Fruit fly (Drosophila melanogaster) whole organism, adult: ENCODE data around the gene CG31538.
A peak's percentile ranks its signal among the peaks of the same experiment; 100 is the strongest.

Experiments used
- CG11617 ChIP-seq: fragments of 200-800 bp; sonication (Bioruptor generic); optimal IDR thresholded peaks from 2 replicates; lab custom pipeline; 2017; ENCODE audit warnings: mild to moderate bottlenecking, missing biosample characterization, missing genetic modification reagents, missing genetic modification characterization
- CG12768 ChIP-seq: fragments of 200-800 bp; sonication (Bioruptor generic); optimal IDR thresholded peaks from 2 replicates; lab custom pipeline; 2017; ENCODE audit warnings: missing biosample characterization, missing genetic modification characterization, mild to moderate bottlenecking, moderate library complexity, missing genetic modification reagents
- CG14711 ChIP-seq: fragments of 200-800 bp; sonication (Bioruptor generic); optimal IDR thresholded peaks from 2 replicates; lab custom pipeline; 2018; ENCODE audit warnings: missing biosample characterization, mild to moderate bottlenecking, missing genetic modification characterization, moderate library complexity
- CG1620 ChIP-seq: fragments of 200-800 bp; sonication (Bioruptor generic); optimal IDR thresholded peaks from 2 replicates; lab custom pipeline; 2016; ENCODE audit warnings: missing biosample characterization, missing genetic modification characterization
- CG33017 ChIP-seq: fragments of 200-800 bp; sonication (Bioruptor generic); optimal IDR thresholded peaks from 2 replicates; lab custom pipeline; 2018; ENCODE audit warnings: missing biosample characterization, mild to moderate bottlenecking, missing genetic modification characterization, moderate library complexity
- CG5204 ChIP-seq: fragments of 200-800 bp; sonication (Bioruptor generic); optimal IDR thresholded peaks from 2 replicates; lab custom pipeline; 2016; ENCODE audit warnings: missing biosample characterization, missing genetic modification characterization
- CG7045 ChIP-seq: fragments of 200-800 bp; sonication (Bioruptor generic); optimal IDR thresholded peaks from 2 replicates; lab custom pipeline; 2017; ENCODE audit warnings: missing biosample characterization, mild to moderate bottlenecking, missing genetic modification characterization
- CG7101 ChIP-seq: fragments of 200-800 bp; sonication (Bioruptor generic); optimal IDR thresholded peaks from 2 replicates; lab custom pipeline; 2018; ENCODE audit warnings: missing biosample characterization, mild to moderate bottlenecking, missing genetic modification characterization, moderate library complexity
- Clk ChIP-seq: fragments of 200-800 bp; sonication (Bioruptor generic); optimal IDR thresholded peaks from 2 replicates; lab custom pipeline; 2017; ENCODE audit warnings: missing biosample characterization, missing genetic modification characterization
- Crg-1 ChIP-seq: fragments of 200-800 bp; sonication (Bioruptor generic); optimal IDR thresholded peaks from 2 replicates; lab custom pipeline; 2016; ENCODE audit warnings: missing biosample characterization, missing genetic modification characterization
- Hr96 ChIP-seq: fragments of 200-800 bp; sonication (Bioruptor generic); optimal IDR thresholded peaks from 2 replicates; lab custom pipeline; 2016; ENCODE audit warnings: missing biosample characterization, missing genetic modification characterization
- Mnt ChIP-seq: fragments of 200-800 bp; sonication (Bioruptor generic); optimal IDR thresholded peaks from 2 replicates; lab custom pipeline; 2016; ENCODE audit warnings: missing biosample characterization, mild to moderate bottlenecking, missing genetic modification characterization
- bab1 ChIP-seq: fragments of 200-800 bp; sonication (Bioruptor generic); optimal IDR thresholded peaks from 3 replicates; lab custom pipeline; 2019; ENCODE audit warnings: missing biosample characterization, mild to moderate bottlenecking, missing genetic modification characterization, moderate library complexity
- cic ChIP-seq: fragments of 200-800 bp; sonication (Bioruptor generic); optimal IDR thresholded peaks from 2 replicates; lab custom pipeline; 2017; ENCODE audit warnings: missing biosample characterization, mild to moderate bottlenecking, missing genetic modification characterization, moderate library complexity
- cnc ChIP-seq, 2 experiments: fragments of >200 bp; optimal IDR thresholded peaks; 2 replicates each; lab custom pipeline; 2017
- kay ChIP-seq: fragments of 200-800 bp; sonication (Bioruptor generic); peaks from one replicate; lab custom pipeline; 2016; ENCODE audit warnings: missing biosample characterization, missing genetic modification characterization, borderline replicate concordance
- ovo ChIP-seq: fragments of 200-800 bp; sonication (Bioruptor generic); optimal IDR thresholded peaks from 2 replicates; lab custom pipeline; 2016; ENCODE audit warnings: missing biosample characterization, missing genetic modification characterization
- pad ChIP-seq: fragments of 200-800 bp; sonication (Bioruptor generic); optimal IDR thresholded peaks from 3 replicates; lab custom pipeline; 2017; ENCODE audit warnings: missing biosample characterization, missing genetic modification characterization, mild to moderate bottlenecking, moderate library complexity, missing genetic modification reagents
- tj ChIP-seq: fragments of 200-800 bp; sonication (Bioruptor generic); optimal IDR thresholded peaks from 3 replicates; lab custom pipeline; 2017; ENCODE audit warnings: missing biosample characterization, mild to moderate bottlenecking, missing genetic modification characterization, moderate library complexity
- toe ChIP-seq: fragments of 200-800 bp; sonication (Bioruptor generic); optimal IDR thresholded peaks from 2 replicates; lab custom pipeline; 2016; ENCODE audit warnings: missing biosample characterization, missing genetic modification characterization

The CG31538 gene

DNA sequence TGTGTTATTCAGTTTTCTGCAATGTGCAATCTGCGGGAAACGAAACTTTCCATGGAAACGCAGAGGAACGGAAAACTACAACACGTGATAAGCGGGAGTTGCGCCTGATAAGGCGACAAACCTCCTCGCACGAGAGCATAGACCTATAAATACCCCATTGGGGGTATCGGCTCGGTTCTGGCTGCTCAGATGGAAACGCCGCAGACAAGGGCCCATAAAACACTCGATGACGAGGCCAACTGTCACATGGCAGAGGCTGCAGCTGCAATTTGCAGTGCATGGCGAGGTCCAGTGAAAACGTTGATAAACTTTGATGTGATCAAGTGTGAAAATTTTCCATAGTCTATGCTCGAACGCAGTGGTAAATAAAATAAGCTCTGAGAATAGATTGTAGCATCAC is 39.2 kb upstream of the CG31538 start:
- TF ChIP-seq CG7101, result no peak
- no peak for TF ChIP-seq cic (GFP tag; lab: Kevin White, UChicago)
- no peak for TF ChIP-seq CG7045 (GFP tag; lab: Kevin White, UChicago)
- no peak for TF ChIP-seq CG11617

- TF ChIP-seq cic (GFP tag; lab: Kevin White, UChicago), result no peak
- no peak for TF ChIP-seq cnc (optimal IDR thresholded peaks at IDR 0.05; lab: Kevin White, UChicago)
- TF ChIP-seq CG14711 (tag; lab: Kevin White, UChicago), result no peak
- TF ChIP-seq CG7101, result no peak
- no peak for TF ChIP-seq bab1 (GFP tag; lab: Kevin White, UChicago)
- TF ChIP-seq CG12768 (GFP tag; lab: Kevin White, UChicago), result no peak
- TF ChIP-seq Clk (GFP tag; lab: Kevin White, UChicago), result no peak
- TF ChIP-seq CG5204, result no peak
- TF ChIP-seq CG1620, result no peak
- no peak for TF ChIP-seq pad (GFP tag; lab: Kevin White, UChicago)
- no peak for TF ChIP-seq Crg-1 (GFP tag; lab: Kevin White, UChicago)
- TF ChIP-seq kay (GFP tag; lab: Kevin White, UChicago), result no peak
- no peak for TF ChIP-seq toe (GFP tag; lab: Kevin White, UChicago)
- no peak for TF ChIP-seq CG11617
- no peak for TF ChIP-seq CG7045 (GFP tag; lab: Kevin White, UChicago)
- no peak for TF ChIP-seq Mnt (GFP tag; lab: Kevin White, UChicago)
- no peak for TF ChIP-seq CG33017 (tag; lab: Kevin White, UChicago)
- no peak for TF ChIP-seq tj (GFP tag; lab: Kevin White, UChicago)
- TF ChIP-seq Hr96 (GFP tag; lab: Kevin White, UChicago), result no peak
Measured at dm6 chr3R:5315871-5316270, 38.2 kb upstream of the CG31538 start.

- no peak for TF ChIP-seq CG1620
- no peak for TF ChIP-seq tj (GFP tag; lab: Kevin White, UChicago)
- TF ChIP-seq CG7101, result no peak
- TF ChIP-seq CG12768 (GFP tag; lab: Kevin White, UChicago), result peak; percentile 51
- peak; percentile 62 for TF ChIP-seq kay (GFP tag; lab: Kevin White, UChicago)
- TF ChIP-seq CG5204, result no peak
- no peak for TF ChIP-seq ovo
- TF ChIP-seq Mnt (GFP tag; lab: Kevin White, UChicago), result no peak
- TF ChIP-seq Hr96 (GFP tag; lab: Kevin White, UChicago), result no peak
- TF ChIP-seq CG33017 (tag; lab: Kevin White, UChicago), result no peak
- TF ChIP-seq cnc (optimal IDR thresholded peaks at IDR 0.05; lab: Kevin White, UChicago), result no peak
- TF ChIP-seq CG11617, result no peak
- no peak for TF ChIP-seq Clk (GFP tag; lab: Kevin White, UChicago)
- no peak for TF ChIP-seq Crg-1 (GFP tag; lab: Kevin White, UChicago)
Measured at dm6 chr3R:5315050-5315643, 37.5 kb upstream of the CG31538 start.

dm6 chr3R:5310250-5310649 is 32.6 kb upstream of the CG31538 start:
- TF ChIP-seq kay (GFP tag; lab: Kevin White, UChicago) (peak; percentile 73), cic (GFP tag; lab: Kevin White, UChicago) (no peak)

- TF ChIP-seq ovo (no peak), cic (GFP tag; lab: Kevin White, UChicago) (peak; percentile 49), kay (GFP tag; lab: Kevin White, UChicago) (peak; percentile 89), pad (GFP tag; lab: Kevin White, UChicago) (peak; percentile 5)
Measured at dm6 chr3R:5309234-5309798, 31.7 kb upstream of the CG31538 start.

DNA sequence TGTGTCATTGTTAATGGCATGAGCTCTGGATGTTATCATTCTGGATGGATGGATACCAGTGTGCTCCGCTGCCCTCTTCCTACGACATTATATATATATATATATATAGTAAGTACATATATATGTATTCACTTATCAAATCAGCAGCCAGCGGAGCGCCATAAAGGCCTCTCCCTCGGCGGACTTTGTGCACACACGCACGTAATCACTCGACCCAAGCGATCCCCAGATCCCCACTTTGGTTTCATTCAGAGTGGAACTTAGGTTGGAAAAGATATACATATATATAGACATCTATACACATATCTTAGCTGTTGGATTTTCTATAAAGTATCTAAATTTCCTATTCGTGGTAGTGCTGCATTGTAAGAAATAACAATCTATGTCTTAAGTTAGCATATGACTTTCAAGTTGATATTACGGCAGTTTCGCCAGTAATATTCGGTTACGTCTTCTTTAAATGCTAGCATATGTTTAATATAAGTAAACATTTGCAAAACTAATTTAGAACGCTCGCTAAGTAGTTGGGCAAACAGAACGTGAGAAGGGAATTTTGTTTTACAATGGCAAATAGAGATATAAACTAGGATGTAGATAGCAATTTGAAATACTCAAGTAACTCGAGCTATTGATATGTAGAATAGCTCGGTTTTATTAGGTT is 30.6 kb upstream of the CG31538 start:
- TF ChIP-seq kay (GFP tag; lab: Kevin White, UChicago), result peak; percentile 66
- no peak for TF ChIP-seq cnc (optimal IDR thresholded peaks at IDR 0.05; lab: Kevin White, UChicago)

DNA sequence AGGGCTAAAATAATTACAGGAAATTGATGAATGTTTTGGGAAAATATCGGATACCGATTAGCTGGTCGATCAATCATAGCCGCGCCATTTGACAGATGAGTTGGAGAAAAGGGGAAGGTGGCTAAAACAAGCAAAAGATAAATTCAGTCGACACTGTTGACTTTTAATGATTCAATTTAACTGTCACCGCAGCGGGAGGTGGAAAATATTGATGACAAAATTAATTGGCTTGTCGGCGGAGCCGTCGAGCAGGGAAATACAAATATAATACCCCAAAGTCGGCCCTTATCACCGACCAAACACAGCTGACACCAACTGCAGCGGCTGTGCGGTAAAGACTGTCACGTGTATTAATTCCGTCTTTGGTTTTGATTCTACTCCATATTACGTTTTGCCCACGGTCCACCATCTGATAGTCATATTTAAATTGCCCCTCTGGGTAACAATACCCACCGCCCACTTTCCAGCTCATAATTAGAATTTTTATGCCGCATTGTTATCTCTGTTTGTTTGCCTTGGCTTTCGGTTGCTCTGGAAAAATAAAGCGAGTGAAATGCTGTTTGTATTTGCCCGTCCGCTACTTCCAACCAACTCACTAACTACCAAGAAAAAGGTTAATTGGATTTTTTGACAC is 28.3 kb upstream of the CG31538 start:
- TF ChIP-seq cnc (optimal IDR thresholded peaks at IDR 0.05; lab: Kevin White, UChicago) (no peak), kay (GFP tag; lab: Kevin White, UChicago) (peak; percentile 87), CG12768 (GFP tag; lab: Kevin White, UChicago) (peak; percentile 10), cic (GFP tag; lab: Kevin White, UChicago) (peak; percentile 44)
